Fruit fly (Drosophila melanogaster): ENCODE results near the gene CG32591.

The CG32591 gene

DNA sequence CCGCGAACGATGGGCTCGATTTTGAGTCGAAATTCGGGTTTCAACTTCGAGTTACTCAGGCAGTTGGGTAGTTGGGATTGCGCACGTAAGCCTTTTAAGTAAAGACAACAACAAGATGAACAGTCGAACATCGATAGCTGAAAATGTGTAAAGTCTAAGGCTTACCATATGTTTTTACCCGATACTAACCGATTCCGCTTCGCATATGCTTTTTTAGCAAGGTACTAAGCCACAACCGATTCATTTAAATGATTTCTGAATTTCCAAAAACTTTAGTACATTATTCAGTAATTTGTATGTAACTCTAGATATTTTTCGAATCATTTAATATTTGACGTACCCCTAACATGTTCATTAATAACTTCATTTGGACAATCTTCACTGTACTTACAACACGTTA is 31.2 kb downstream of the CG32591 start (continued):
- TF ChIP-seq pan (optimal IDR thresholded peaks at IDR 0.05): no peak
- TF ChIP-seq pan (GFP tag; optimal IDR thresholded peaks at IDR 0.05 in 1 of 2, IDR thresholded peaks at IDR 0.05 in 1 of 2): no peak
- TF ChIP-seq CG10321 (GFP tag; IDR thresholded peaks at IDR 0.05): no peak
- TF ChIP-seq Drgx (GFP tag; IDR thresholded peaks at IDR 0.05): peak; percentile 58; the same call in 1 of the 2 replicates
- no peak for TF ChIP-seq CG8924 (tag; optimal IDR thresholded peaks at IDR 0.05)
- no peak for TF ChIP-seq CG18011 (GFP tag; optimal IDR thresholded peaks at IDR 0.05)
- TF ChIP-seq BEAF-32 (GFP tag; optimal IDR thresholded peaks at IDR 0.05): no peak
- TF ChIP-seq CG11504 (tag; optimal IDR thresholded peaks at IDR 0.05): peak; percentile 31
- TF ChIP-seq Med (GFP tag): peak; percentile 1
- no peak for TF ChIP-seq Jarid2 (GFP tag; optimal IDR thresholded peaks at IDR 0.05)
- TF ChIP-seq CG30020 (tag; optimal IDR thresholded peaks at IDR 0.05): no peak
- no peak for TF ChIP-seq CG14014 (GFP tag; IDR thresholded peaks at IDR 0.05)
- TF ChIP-seq CG42726 (GFP tag; IDR thresholded peaks at IDR 0.05; ENCODE audit: partially characterized antibody): no peak
- TF ChIP-seq CG1832 (GFP tag; optimal IDR thresholded peaks at IDR 0.05): no peak
- TF ChIP-seq ttk (GFP tag; IDR thresholded peaks at IDR 0.05): peak; percentile 8; the same call in 1 of the 2 replicates
- TF ChIP-seq CG3281 (GFP tag; optimal IDR thresholded peaks at IDR 0.05): no peak
- TF ChIP-seq al (GFP tag; IDR thresholded peaks at IDR 0.05): no peak
- TF ChIP-seq dati (GFP tag; IDR thresholded peaks at IDR 0.05): no peak
- TF ChIP-seq grau (tag; optimal IDR thresholded peaks at IDR 0.05): peak; percentile 58
- no peak for TF ChIP-seq CG13123 (GFP tag; optimal IDR thresholded peaks at IDR 0.05)
- TF ChIP-seq Hr51 (GFP tag; optimal IDR thresholded peaks at IDR 0.05): peak in 1 of 2 experiments; percentile 38
- TF ChIP-seq rib (GFP tag; IDR thresholded peaks at IDR 0.05): no peak
- TF ChIP-seq row (GFP tag; IDR thresholded peaks at IDR 0.05): peak; percentile 37; the same call in 2 of the 3 replicates
- TF ChIP-seq tap (tag; optimal IDR thresholded peaks at IDR 0.05): no peak
- peak; percentile 13 for TF ChIP-seq gem (tag; optimal IDR thresholded peaks at IDR 0.05)
- no peak for TF ChIP-seq B-H1 (GFP tag; IDR thresholded peaks at IDR 0.05)
- TF ChIP-seq Oaz (GFP tag; IDR thresholded peaks at IDR 0.05): no peak
- no peak for TF ChIP-seq CG2129 (GFP tag; IDR thresholded peaks at IDR 0.05; ENCODE audit: partially characterized antibody)
- peak; percentile 16; the same call in 1 of the 2 replicates for TF ChIP-seq slbo (GFP tag; IDR thresholded peaks at IDR 0.05)
- no peak for TF ChIP-seq trem (tag; optimal IDR thresholded peaks at IDR 0.05)
- TF ChIP-seq CG15269 (tag; optimal IDR thresholded peaks at IDR 0.05): peak; percentile 29
- no peak for TF ChIP-seq CG12744 (GFP tag; optimal IDR thresholded peaks at IDR 0.05)
- TF ChIP-seq CG8765 (GFP tag; IDR thresholded peaks at IDR 0.05): no peak
- TF ChIP-seq ATbp (GFP tag; optimal IDR thresholded peaks at IDR 0.05): no peak
- TF ChIP-seq CG5953 (GFP tag; IDR thresholded peaks at IDR 0.05): no peak

- no peak for TF ChIP-seq CG12219 (GFP tag; optimal IDR thresholded peaks at IDR 0.05)
- no peak for TF ChIP-seq so (GFP tag; IDR thresholded peaks at IDR 0.05)
- TF ChIP-seq peb (GFP tag; IDR thresholded peaks at IDR 0.05): no peak
- peak; percentile 53 for TF ChIP-seq Adf1 (GFP tag; IDR thresholded peaks at IDR 0.05)
- no peak for TF ChIP-seq ase (GFP tag; IDR thresholded peaks at IDR 0.05)
- no peak for TF ChIP-seq tna (GFP tag; IDR thresholded peaks at IDR 0.05; ENCODE audit: partially characterized antibody)
- no peak for TF ChIP-seq gsb-n (tag; optimal IDR thresholded peaks at IDR 0.05)
- TF ChIP-seq CG42726 (GFP tag; IDR thresholded peaks at IDR 0.05; ENCODE audit: partially characterized antibody): no peak
- TF ChIP-seq Chrac-16 (GFP tag; optimal IDR thresholded peaks at IDR 0.05): no peak
Observed at dm6 chrX:14896791-14897190, 32.0 kb downstream of the CG32591 start, which contains the start of gene CG9514. TSS of gene CG9514 (minus strand) at chrX:14896891.
